Fruit fly (Drosophila melanogaster) whole organism, embryonic: ENCODE measurements around the gene CG7568.

Experiments used
- CG30020 ChIP-seq: fragments of 200-800 bp; optimal IDR thresholded peaks from 2 replicates; lab custom pipeline; 2019; ENCODE audit warnings: missing biosample characterization, mild to moderate bottlenecking, missing genetic modification characterization, moderate library complexity
- CG6654 ChIP-seq: fragments of 200-800 bp; sonication (Bioruptor generic); optimal IDR thresholded peaks from 2 replicates; lab custom pipeline; 2017; ENCODE audit warnings: missing biosample characterization, mild to moderate bottlenecking, missing genetic modification characterization
- Hmx ChIP-seq: fragments of 200-800 bp; sonication (Bioruptor generic); optimal IDR thresholded peaks from 2 replicates; lab custom pipeline; 2016; ENCODE audit warnings: missing biosample characterization, missing genetic modification characterization
- Mrtf ChIP-seq: fragments of 200-800 bp; sonication (Bioruptor generic); IDR thresholded peaks from 3 replicates; pipeline ENCODE4 v1.3.6; 2022; ENCODE audit warnings: missing biosample characterization, missing genetic modification characterization
- PHDP ChIP-seq: fragments of 200-800 bp; sonication (Bioruptor generic); optimal IDR thresholded peaks from 3 replicates; lab custom pipeline; 2018; ENCODE audit warnings: missing biosample characterization, mild to moderate bottlenecking, missing genetic modification characterization, moderate library complexity
- h ChIP-seq: fragments of >200 bp; optimal IDR thresholded peaks from 2 replicates; lab custom pipeline; 2017
- org-1 ChIP-seq: fragments of 200-800 bp; sonication (Bioruptor generic); optimal IDR thresholded peaks from 2 replicates; lab custom pipeline; 2017; ENCODE audit warnings: missing biosample characterization, missing genetic modification characterization
- usp ChIP-seq: fragments of >200 bp; optimal IDR thresholded peaks from 2 replicates; lab custom pipeline; 2017; ENCODE audit warnings: missing biosample characterization, missing genetic modification characterization

dm6 chr3R:29559444-29559976 is 41.2 kb downstream of the CG7568 start:
- TF ChIP-seq Hmx = no peak
- TF ChIP-seq org-1 (GFP tag; lab: Kevin White, UChicago) = no peak
- TF ChIP-seq usp = no peak
- no peak for TF ChIP-seq h (lab: Kevin White, UChicago)
- no peak for TF ChIP-seq Mrtf (GFP tag; lab: Robert Waterston, UW)
- no peak for TF ChIP-seq CG6654 (GFP tag; lab: Kevin White, UChicago)
- TF ChIP-seq PHDP (tag; lab: Kevin White, UChicago) = no peak
- TF ChIP-seq CG30020 = no peak
